Worm (Caenorhabditis elegans) whole organism, mixed stage, embryonic: Measurements from ENCODE around the gene col-85.

Source experiments
- ceh-43 ChIP-seq: fragments of 200-800 bp; sonication (Bioruptor generic); optimal IDR thresholded peaks from 2 replicates; lab custom pipeline; 2018; ENCODE audit warnings: mild to moderate bottlenecking, missing genetic modification characterization, moderate library complexity, missing compliant biosample characterization
- elt-3 ChIP-seq: fragments of 150-350 bp; optimal IDR thresholded peaks from 2 replicates; lab custom pipeline; 2014; ENCODE audit warnings: missing biosample characterization, missing genetic modification characterization
- pha-4 ChIP-seq: fragments of 150-350 bp; optimal IDR thresholded peaks from 2 replicates; lab custom pipeline; 2018; ENCODE audit warnings: missing biosample characterization, missing genetic modification reagents, missing genetic modification characterization
- sem-2 ChIP-seq: fragments of 200-800 bp; sonication (Bioruptor generic); optimal IDR thresholded peaks from 2 replicates; lab custom pipeline; 2018; ENCODE audit warnings: mild to moderate bottlenecking, missing genetic modification characterization, missing compliant biosample characterization
- snpc-4 ChIP-seq: fragments of 150-350 bp; optimal IDR thresholded peaks from 2 replicates; lab custom pipeline; 2014; ENCODE audit warnings: missing biosample characterization, missing genetic modification characterization
- unc-120 ChIP-seq: sonication (generic microtip); optimal IDR thresholded peaks from 2 replicates; lab custom pipeline; 2017; ENCODE audit warnings: missing genetic modification characterization, missing compliant biosample characterization; ENCODE audit not compliant: poor library complexity, severe bottlenecking
- unc-62 ChIP-seq: fragments of 150-350 bp; optimal IDR thresholded peaks from 2 replicates; lab custom pipeline; 2014; ENCODE audit warnings: missing biosample characterization, missing genetic modification reagents, missing genetic modification characterization

ce11 chrII:12457275-12457674, 37.6 kb downstream of the col-85 start, which contains the start of gene sre-38:
- TF ChIP-seq ceh-43 (no peak), elt-3 (tag; lab: Kevin White, UChicago) (no peak), sem-2 (GFP tag; lab: Kevin White, UChicago) (no peak), unc-120 (tag; lab: Kevin White, UChicago) (no peak), unc-62 (GFP tag; lab: Kevin White, UChicago) (no peak), snpc-4 (no peak), pha-4 (no peak)
